Worm (Caenorhabditis elegans) whole organism, L3 larva: ENCODE results near the gene srg-4.

Experiments
- R02D3.7 ChIP-seq: fragments of 150-350 bp; optimal IDR thresholded peaks from 2 replicates; lab custom pipeline; 2014; ENCODE audit warnings: missing biosample characterization, missing genetic modification characterization
- ama-1 ChIP-seq: fragments of 150-350 bp; optimal IDR thresholded peaks from 2 replicates; lab custom pipeline; 2018
- ceh-16 ChIP-seq: sonication (generic microtip); optimal IDR thresholded peaks from 2 replicates; lab custom pipeline; 2017; ENCODE audit warnings: missing biosample characterization, missing genetic modification characterization
- ceh-9 ChIP-seq: sonication (generic microtip); optimal IDR thresholded peaks from 2 replicates; lab custom pipeline; 2018; ENCODE audit warnings: missing biosample characterization, missing genetic modification characterization
- daf-12 ChIP-seq: fragments of 150-350 bp; optimal IDR thresholded peaks from 2 replicates; lab custom pipeline; 2014; ENCODE audit warnings: missing biosample characterization, missing genetic modification reagents, missing genetic modification characterization
- egl-27 ChIP-seq: sonication (generic microtip); optimal IDR thresholded peaks from 4 replicates; lab custom pipeline; 2017; ENCODE audit warnings: missing biosample characterization, missing genetic modification reagents, missing genetic modification characterization
- egl-5 ChIP-seq: fragments of 150-350 bp; optimal IDR thresholded peaks from 2 replicates; lab custom pipeline; 2017; ENCODE audit warnings: missing biosample characterization, missing genetic modification reagents, missing genetic modification characterization, inconsistent platforms
- elt-1 ChIP-seq: fragments of 150-350 bp; optimal IDR thresholded peaks from 2 replicates; lab custom pipeline; 2014; ENCODE audit warnings: missing biosample characterization, missing genetic modification characterization
- elt-2 ChIP-seq: sonication (generic microtip); optimal IDR thresholded peaks from 2 replicates; lab custom pipeline; 2016; ENCODE audit warnings: missing genetic modification reagents, mild to moderate bottlenecking, missing genetic modification characterization, missing compliant biosample characterization
- elt-3 ChIP-seq, 3 experiments: fragments of 150-350 bp in 1 of 3; sonication (generic microtip) in 2 of 3; optimal IDR thresholded peaks; 2 replicates in 2 of 3; 4 replicates in 1 of 3; lab custom pipeline; 2014 to 2017; ENCODE audit warnings: missing biosample characterization in 3 of 3, missing genetic modification characterization in 3 of 3
- eor-1 ChIP-seq, 2 experiments: fragments of 150-350 bp; optimal IDR thresholded peaks; 2 replicates each; lab custom pipeline; 2014 to 2018; ENCODE audit warnings: missing biosample characterization in 2 of 2, missing genetic modification characterization in 2 of 2
- fkh-10 ChIP-seq: sonication (generic microtip); optimal IDR thresholded peaks from 2 replicates; lab custom pipeline; 2017; ENCODE audit warnings: missing biosample characterization, missing genetic modification reagents, missing genetic modification characterization
- fos-1 ChIP-seq: fragments of 150-350 bp; optimal IDR thresholded peaks from 2 replicates; lab custom pipeline; 2014; ENCODE audit warnings: missing biosample characterization, missing genetic modification characterization
- jun-1 ChIP-seq: fragments of 150-350 bp; optimal IDR thresholded peaks from 2 replicates; lab custom pipeline; 2014; ENCODE audit warnings: missing biosample characterization, missing genetic modification reagents, missing genetic modification characterization
- lin-15B ChIP-seq: fragments of 150-350 bp; optimal IDR thresholded peaks from 2 replicates; lab custom pipeline; 2014; ENCODE audit warnings: missing biosample characterization, missing genetic modification characterization
- lsy-12 ChIP-seq: sonication (generic microtip); optimal IDR thresholded peaks from 2 replicates; lab custom pipeline; 2016; ENCODE audit warnings: mild to moderate bottlenecking, missing genetic modification characterization, missing compliant biosample characterization
- nfya-1 ChIP-seq: sonication (generic microtip); optimal IDR thresholded peaks from 2 replicates; lab custom pipeline; 2017; ENCODE audit warnings: missing genetic modification characterization, mild to moderate bottlenecking, missing compliant biosample characterization, antibody characterized with exemption, moderate library complexity; ENCODE audit not compliant: insufficient read depth
- nhr-12 ChIP-seq: fragments of 150-350 bp; optimal IDR thresholded peaks from 2 replicates; lab custom pipeline; 2014; ENCODE audit warnings: missing biosample characterization, missing genetic modification characterization
- nhr-23 ChIP-seq: fragments of 150-350 bp; optimal IDR thresholded peaks from 2 replicates; lab custom pipeline; 2014; ENCODE audit warnings: missing biosample characterization, missing genetic modification reagents, missing genetic modification characterization
- nhr-25 ChIP-seq: sonication (generic microtip); optimal IDR thresholded peaks from 2 replicates; lab custom pipeline; 2017; ENCODE audit warnings: missing biosample characterization, missing genetic modification characterization
- nhr-28 ChIP-seq: fragments of 150-350 bp; optimal IDR thresholded peaks from 2 replicates; lab custom pipeline; 2014; ENCODE audit warnings: missing biosample characterization, missing genetic modification characterization
- nhr-43 ChIP-seq: sonication (generic microtip); optimal IDR thresholded peaks from 2 replicates; lab custom pipeline; 2016; ENCODE audit warnings: mild to moderate bottlenecking, missing genetic modification characterization, missing compliant biosample characterization; ENCODE audit not compliant: poor library complexity, severe bottlenecking
- nhr-67 ChIP-seq: fragments of 150-350 bp; optimal IDR thresholded peaks from 2 replicates; lab custom pipeline; 2014; ENCODE audit warnings: missing biosample characterization, missing genetic modification characterization
- nhr-76 ChIP-seq: fragments of 150-350 bp; sonication (generic microtip); optimal IDR thresholded peaks from 5 replicates; lab custom pipeline; 2014; ENCODE audit warnings: missing biosample characterization, missing genetic modification characterization
- pha-4 ChIP-seq: fragments of 150-350 bp; optimal IDR thresholded peaks from 2 replicates; lab custom pipeline; 2014; ENCODE audit warnings: missing biosample characterization, missing genetic modification reagents, missing genetic modification characterization
- pqm-1 ChIP-seq: fragments of 150-350 bp; optimal IDR thresholded peaks from 2 replicates; lab custom pipeline; 2017; ENCODE audit warnings: missing biosample characterization, missing genetic modification characterization, inconsistent platforms
- sea-2 ChIP-seq: fragments of 150-350 bp; sonication (generic microtip); optimal IDR thresholded peaks from 4 replicates; lab custom pipeline; 2014; ENCODE audit warnings: missing biosample characterization, missing genetic modification reagents, missing genetic modification characterization
- skn-1 ChIP-seq: fragments of 150-350 bp; optimal IDR thresholded peaks from 2 replicates; lab custom pipeline; 2014; ENCODE audit warnings: missing biosample characterization, missing genetic modification characterization
- snpc-4 ChIP-seq: fragments of 150-350 bp; optimal IDR thresholded peaks from 2 replicates; lab custom pipeline; 2014; ENCODE audit warnings: missing biosample characterization, missing genetic modification characterization
- tbx-2 ChIP-seq: sonication (generic microtip); optimal IDR thresholded peaks from 2 replicates; lab custom pipeline; 2016; ENCODE audit warnings: mild to moderate bottlenecking, missing genetic modification characterization, missing compliant biosample characterization
- unc-39 ChIP-seq: sonication (generic microtip); optimal IDR thresholded peaks from 4 replicates; lab custom pipeline; 2017; ENCODE audit warnings: missing biosample characterization, missing genetic modification characterization
- ztf-11 ChIP-seq: fragments of 150-350 bp; optimal IDR thresholded peaks from 2 replicates; lab custom pipeline; 2014; ENCODE audit warnings: missing biosample characterization, missing genetic modification characterization
- ztf-4 ChIP-seq: fragments of 150-350 bp; optimal IDR thresholded peaks from 2 replicates; lab custom pipeline; 2014; ENCODE audit warnings: missing biosample characterization, missing genetic modification characterization

Gene srg-4

DNA sequence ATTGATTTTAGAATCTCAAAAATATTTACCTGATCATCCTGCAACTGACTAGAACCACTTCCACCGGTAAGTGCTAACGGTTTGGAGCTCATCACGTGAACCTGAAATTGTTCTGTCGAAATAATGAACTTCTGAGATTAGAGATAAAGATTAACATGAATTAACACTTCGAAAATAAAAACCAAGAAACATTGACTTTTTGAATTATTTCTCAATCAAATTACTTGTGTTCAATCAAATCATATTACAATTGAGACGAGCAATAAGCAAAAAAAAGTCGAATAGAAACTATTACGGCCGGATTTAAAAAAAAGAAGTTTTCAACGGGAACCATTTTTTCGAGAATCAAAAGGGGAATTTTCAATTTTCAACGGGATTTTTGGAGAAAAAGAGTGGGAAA is 16.2 kb downstream of the srg-4 start, which contains the start of gene bcas-2:
Gene bcas-2, minus strand, starts transcription at position 101 of the 400 bp plus-strand sequence.
- TF ChIP-seq elt-1 (tag; lab: Kevin White, UChicago) (no peak), fkh-10 (GFP tag; lab: Kevin White, UChicago) (no peak), sea-2 (GFP tag; lab: Kevin White, UChicago) (no peak), nhr-43 (tag; lab: Kevin White, UChicago) (no peak), nhr-67 (tag; lab: Kevin White, UChicago) (no peak), R02D3.7 (no peak), ztf-4 (no peak), nhr-28 (no peak), ama-1 (lab: Kevin White, UChicago) (no peak), egl-27 (no peak), ceh-16 (no peak), egl-5 (tag; lab: Kevin White, UChicago) (no peak), ztf-11 (tag; lab: Kevin White, UChicago) (no peak), lin-15B (tag; lab: Kevin White, UChicago) (no peak), nhr-76 (tag; lab: Kevin White, UChicago) (no peak), pqm-1 (no peak), ceh-9 (tag; lab: Kevin White, UChicago) (no peak)
- TF ChIP-seq, all 47 proteins: peak for 0

DNA sequence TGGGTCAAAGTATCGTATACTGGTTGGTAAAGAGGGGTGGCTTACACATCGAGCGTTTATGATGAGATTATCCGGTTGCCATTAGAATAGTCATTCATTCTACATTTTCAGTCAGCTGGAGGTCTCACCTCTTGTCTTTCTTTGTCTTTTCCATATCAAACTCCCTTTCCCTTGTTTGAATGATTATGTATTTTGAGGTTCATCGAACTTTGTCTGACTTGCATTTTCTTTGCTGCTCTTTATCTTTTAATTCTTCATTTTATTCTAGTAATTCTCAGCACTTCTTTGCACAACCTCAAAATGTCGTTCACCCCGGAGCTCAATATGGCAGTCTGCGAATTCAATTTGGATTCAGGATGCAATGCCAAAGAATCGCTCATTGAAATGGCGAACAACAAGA is 21.4 kb downstream of the srg-4 start, which contains the start of gene T12A2.3:
Gene T12A2.3, plus strand, starts transcription at position 301 of the 400 bp plus-strand sequence.
- TF ChIP-seq daf-12 (tag; lab: Kevin White, UChicago), result no peak
- no peak for TF ChIP-seq ceh-16
- no peak for TF ChIP-seq lin-15B (tag; lab: Kevin White, UChicago)
- no peak for TF ChIP-seq sea-2 (GFP tag; lab: Kevin White, UChicago)
- no peak for TF ChIP-seq eor-1 (tag; optimal IDR thresholded peaks at IDR 0.05; lab: Kevin White, UChicago)
- TF ChIP-seq, all 47 proteins: peak for 0

DNA sequence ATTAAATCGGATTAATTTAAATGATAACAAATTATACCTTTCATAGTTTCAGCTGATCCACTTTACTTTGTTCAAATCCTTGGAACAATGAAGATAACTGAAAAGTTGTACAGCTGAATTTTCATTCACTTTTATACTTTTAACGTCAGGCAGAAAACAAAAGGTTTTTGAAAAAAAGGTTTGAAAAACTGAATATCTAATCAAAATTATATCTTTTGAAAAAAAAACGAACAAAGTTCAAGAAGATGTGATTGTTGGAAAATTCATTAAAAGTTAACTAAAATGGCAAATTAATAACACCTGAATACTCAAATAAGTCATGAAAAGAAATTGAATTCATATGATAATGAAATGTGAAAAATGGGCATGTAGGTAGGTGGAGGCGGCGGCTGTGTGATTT is 25.2 kb downstream of the srg-4 start, which contains the start of gene T12A2.21:
Gene T12A2.21, minus strand, starts transcription at position 101 of the 400 bp plus-strand sequence.
- no peak for TF ChIP-seq skn-1 (tag; lab: Kevin White, UChicago)
- TF ChIP-seq unc-39 (tag; lab: Kevin White, UChicago), result no peak
- TF ChIP-seq elt-1 (tag; lab: Kevin White, UChicago), result no peak
- no peak for TF ChIP-seq nhr-67 (tag; lab: Kevin White, UChicago)
- no peak for TF ChIP-seq nhr-28
- TF ChIP-seq R02D3.7, result no peak
- TF ChIP-seq snpc-4 (tag; lab: Kevin White, UChicago), result no peak
- no peak for TF ChIP-seq fos-1 (tag; lab: Kevin White, UChicago)
- TF ChIP-seq egl-27, result no peak
- no peak for TF ChIP-seq nhr-25 (tag; lab: Kevin White, UChicago)
- TF ChIP-seq nhr-43 (tag; lab: Kevin White, UChicago), result no peak
- no peak for TF ChIP-seq pha-4 (tag; lab: Kevin White, UChicago)
- TF ChIP-seq tbx-2 (tag; lab: Kevin White, UChicago), result no peak
- no peak for TF ChIP-seq fkh-10 (GFP tag; lab: Kevin White, UChicago)
- no peak for TF ChIP-seq nhr-12 (tag; lab: Kevin White, UChicago)
- no peak for TF ChIP-seq lin-15B (tag; lab: Kevin White, UChicago)
- no peak for TF ChIP-seq eor-1 (tag; optimal IDR thresholded peaks at IDR 0.05; lab: Kevin White, UChicago)

DNA sequence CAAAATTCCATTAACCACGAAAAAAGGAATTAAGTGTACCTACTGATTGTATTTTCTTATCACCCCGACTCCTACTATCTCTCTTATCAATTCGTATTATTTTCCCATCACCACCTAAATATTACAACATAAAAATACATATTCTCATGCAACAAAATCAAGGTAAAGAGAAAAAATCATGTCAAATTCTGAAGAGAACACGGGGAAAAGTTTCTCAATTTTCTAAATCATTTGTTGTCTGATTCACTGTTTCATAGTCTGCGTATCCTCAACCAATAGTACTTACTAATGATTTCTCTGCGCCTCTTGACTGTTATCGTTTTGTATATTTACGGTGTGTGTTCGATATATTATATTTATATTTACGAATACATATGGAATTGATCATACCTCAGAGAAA is 30.0 kb downstream of the srg-4 start:
- TF ChIP-seq elt-3 (tag; optimal IDR thresholded peaks at IDR 0.05; lab: Kevin White, UChicago), result no peak
- TF ChIP-seq egl-27, result no peak
- peak; percentile 94 for TF ChIP-seq pqm-1
- TF ChIP-seq nfya-1 (tag; lab: Kevin White, UChicago), result peak; percentile 14
- no peak for TF ChIP-seq nhr-23 (tag; lab: Kevin White, UChicago)
- TF ChIP-seq tbx-2 (tag; lab: Kevin White, UChicago), result no peak
- TF ChIP-seq jun-1 (tag; lab: Kevin White, UChicago), result peak; percentile 33
- peak; percentile 95 for TF ChIP-seq elt-2 (tag; lab: Kevin White, UChicago)
- TF ChIP-seq nhr-25 (tag; lab: Kevin White, UChicago), result peak; percentile 4
- peak; percentile 87 for TF ChIP-seq pha-4 (tag; lab: Kevin White, UChicago)

DNA sequence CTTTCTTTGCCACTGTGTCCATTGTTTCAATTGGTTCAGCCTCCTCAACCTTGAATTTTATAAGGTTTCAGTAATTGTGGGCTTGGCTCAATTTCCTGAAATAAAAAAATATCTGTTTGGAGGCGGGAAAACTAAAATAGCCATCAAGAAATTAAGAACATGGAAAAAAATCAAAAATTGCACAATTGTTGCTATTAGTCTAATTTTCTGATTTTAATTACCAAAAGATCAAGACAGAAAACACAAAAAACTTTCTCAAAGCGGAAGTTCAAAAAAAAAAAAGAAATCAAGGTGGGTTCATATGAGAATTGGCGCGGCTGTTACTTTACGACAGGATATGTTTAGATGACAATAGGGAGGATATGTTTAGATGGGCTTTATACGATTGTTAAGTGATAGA is 31.0 kb downstream of the srg-4 start, which contains the start of gene esyt-2:
Gene esyt-2, minus strand, starts transcription at position 101 of the 400 bp plus-strand sequence.
- TF ChIP-seq snpc-4 (tag; lab: Kevin White, UChicago) (no peak), jun-1 (tag; lab: Kevin White, UChicago) (no peak), nhr-23 (tag; lab: Kevin White, UChicago) (no peak), lsy-12 (tag; lab: Kevin White, UChicago) (no peak), nhr-12 (tag; lab: Kevin White, UChicago) (no peak), skn-1 (tag; lab: Kevin White, UChicago) (no peak), ceh-9 (tag; lab: Kevin White, UChicago) (no peak), nhr-28 (no peak), egl-5 (tag; lab: Kevin White, UChicago) (no peak)
- TF ChIP-seq, all 47 proteins: peak for 0
